Worm (Caenorhabditis elegans) whole organism, midembryonic: Measurements from ENCODE around the gene M110.7.

Source experiments
- klf-2 ChIP-seq: fragments of 200-800 bp; sonication (Bioruptor generic); conservative IDR thresholded peaks from 2 replicates; pipeline ENCODE4 v1.3.6; 2022; ENCODE audit warnings: missing genetic modification reagents, missing genetic modification characterization, missing compliant biosample characterization
- tab-1 ChIP-seq: fragments of 200-800 bp; sonication (Bioruptor generic); IDR thresholded peaks from 2 replicates; pipeline ENCODE4 v1.3.6; 2022; ENCODE audit warnings: missing genetic modification characterization, missing compliant biosample characterization
- ztf-23 ChIP-seq: fragments of 200-800 bp; sonication (Bioruptor generic); IDR thresholded peaks from 2 replicates; pipeline ENCODE4 v1.3.6; 2022; ENCODE audit warnings: missing genetic modification reagents, missing genetic modification characterization, missing compliant biosample characterization

- no peak for TF ChIP-seq klf-2 (GFP tag; lab: Robert Waterston, UW)
- no peak for TF ChIP-seq tab-1 (GFP tag; lab: Robert Waterston, UW)
- TF ChIP-seq ztf-23 (GFP tag; lab: Robert Waterston, UW) = no peak
These were observed 7.2 kb upstream of the M110.7 start for ce11 chrII:8225347-8225746.
